Fruit fly (Drosophila melanogaster) whole organism, embryonic: Measurements from ENCODE around the gene CG17154.
A peak's percentile ranks its signal among the peaks of the same experiment; 100 is the strongest.

ENCODE experiments used
- Abd-B ChIP-seq: fragments of 200-800 bp; sonication (Bioruptor generic); optimal IDR thresholded peaks from 2 replicates; lab custom pipeline; 2018; ENCODE audit warnings: missing biosample characterization, mild to moderate bottlenecking, missing genetic modification characterization, moderate library complexity
- CG12104 ChIP-seq: fragments of 200-800 bp; sonication (Bioruptor generic); optimal IDR thresholded peaks from 3 replicates; lab custom pipeline; 2016; ENCODE audit warnings: missing biosample characterization, missing genetic modification characterization
- CG12155 ChIP-seq: fragments of 200-800 bp; sonication (Bioruptor generic); optimal IDR thresholded peaks from 3 replicates; lab custom pipeline; 2016; ENCODE audit warnings: missing biosample characterization, missing genetic modification characterization
- CG13296 ChIP-seq: fragments of 200-800 bp; sonication (Bioruptor generic); optimal IDR thresholded peaks from 3 replicates; lab custom pipeline; 2018; ENCODE audit warnings: missing biosample characterization, mild to moderate bottlenecking, missing genetic modification characterization
- CG14860 ChIP-seq: fragments of 200-800 bp; sonication (Bioruptor generic); IDR thresholded peaks from 3 replicates; pipeline ENCODE4 v1.3.6; 2022; ENCODE audit warnings: missing biosample characterization, missing genetic modification characterization; ENCODE audit not compliant: partially characterized antibody
- CG17385 ChIP-seq: fragments of 200-800 bp; sonication (Bioruptor generic); optimal IDR thresholded peaks from 3 replicates; lab custom pipeline; 2018; ENCODE audit warnings: missing biosample characterization, mild to moderate bottlenecking, missing genetic modification characterization
- CG17568 ChIP-seq: fragments of 200-800 bp; sonication (Bioruptor generic); optimal IDR thresholded peaks from 2 replicates; lab custom pipeline; 2018; ENCODE audit warnings: missing biosample characterization, mild to moderate bottlenecking, missing genetic modification characterization, moderate library complexity
- CG17829 ChIP-seq: fragments of 200-800 bp; optimal IDR thresholded peaks from 2 replicates; lab custom pipeline; 2019; ENCODE audit warnings: missing biosample characterization, mild to moderate bottlenecking, missing genetic modification characterization, moderate library complexity
- CG18619 ChIP-seq: fragments of 200-800 bp; sonication (Bioruptor generic); optimal IDR thresholded peaks from 3 replicates; lab custom pipeline; 2017; ENCODE audit warnings: missing biosample characterization, mild to moderate bottlenecking, missing genetic modification characterization
- CG2199 ChIP-seq: fragments of 200-800 bp; sonication (Bioruptor generic); IDR thresholded peaks from 3 replicates; pipeline ENCODE4 v1.3.6; 2022; ENCODE audit warnings: missing biosample characterization, missing genetic modification characterization
- CG2202 ChIP-seq: fragments of 200-800 bp; sonication (Bioruptor generic); optimal IDR thresholded peaks from 2 replicates; lab custom pipeline; 2018; ENCODE audit warnings: missing biosample characterization, mild to moderate bottlenecking, missing genetic modification characterization
- CG2712 ChIP-seq: fragments of 200-800 bp; optimal IDR thresholded peaks from 3 replicates; lab custom pipeline; 2019; ENCODE audit warnings: missing biosample characterization, mild to moderate bottlenecking, missing genetic modification characterization, moderate library complexity
- CG3726 ChIP-seq: fragments of 200-800 bp; sonication (Bioruptor generic); IDR thresholded peaks from 3 replicates; pipeline ENCODE4, ENCODE4 v1.3.6; 2022; ENCODE audit warnings: missing biosample characterization, missing genetic modification characterization
- CG4328 ChIP-seq: fragments of 200-800 bp; sonication (Bioruptor generic); optimal IDR thresholded peaks from 3 replicates; lab custom pipeline; 2017; ENCODE audit warnings: missing biosample characterization, missing genetic modification reagents, missing genetic modification characterization
- CG5245 ChIP-seq: fragments of 200-800 bp; sonication (Bioruptor generic); optimal IDR thresholded peaks from 3 replicates; lab custom pipeline; 2016; ENCODE audit warnings: missing biosample characterization, missing genetic modification characterization
- CG6654 ChIP-seq: fragments of 200-800 bp; sonication (Bioruptor generic); optimal IDR thresholded peaks from 2 replicates; lab custom pipeline; 2017; ENCODE audit warnings: missing biosample characterization, mild to moderate bottlenecking, missing genetic modification characterization
- CG6683 ChIP-seq: fragments of 200-800 bp; sonication (Bioruptor generic); optimal IDR thresholded peaks from 2 replicates; lab custom pipeline; 2017; ENCODE audit warnings: missing biosample characterization, mild to moderate bottlenecking, missing genetic modification characterization, missing genetic modification reagents
- CG6854 ChIP-seq: fragments of 200-800 bp; sonication (Bioruptor generic); optimal IDR thresholded peaks from 3 replicates; lab custom pipeline; 2017; ENCODE audit warnings: missing biosample characterization, mild to moderate bottlenecking, missing genetic modification characterization
- Chrac-16 ChIP-seq: fragments of 200-800 bp; sonication (Bioruptor generic); optimal IDR thresholded peaks from 3 replicates; lab custom pipeline; 2016; ENCODE audit warnings: missing biosample characterization, missing genetic modification characterization
- Dp ChIP-seq: fragments of 200-800 bp; sonication (Bioruptor generic); optimal IDR thresholded peaks from 2 replicates; lab custom pipeline; 2018; ENCODE audit warnings: missing biosample characterization, mild to moderate bottlenecking, missing genetic modification characterization, moderate library complexity
- Drgx ChIP-seq: fragments of 200-800 bp; sonication (Bioruptor generic); IDR thresholded peaks from 2 replicates; pipeline ENCODE4 v1.3.6; 2022; ENCODE audit warnings: missing biosample characterization, missing genetic modification characterization
- H15 ChIP-seq: fragments of 200-800 bp; sonication (Bioruptor generic); IDR thresholded peaks from 3 replicates; pipeline ENCODE4 v1.3.6; 2022; ENCODE audit warnings: missing biosample characterization, missing genetic modification characterization
- HHEX ChIP-seq: fragments of 200-800 bp; sonication (Bioruptor generic); optimal IDR thresholded peaks from 3 replicates; lab custom pipeline; 2017; ENCODE audit warnings: missing biosample characterization, mild to moderate bottlenecking, missing genetic modification characterization, missing genetic modification reagents
- MTF-1 ChIP-seq: fragments of 200-800 bp; sonication (Bioruptor generic); optimal IDR thresholded peaks from 2 replicates; lab custom pipeline; 2018; ENCODE audit warnings: missing biosample characterization, mild to moderate bottlenecking, missing genetic modification characterization, borderline replicate concordance
- Mes4 ChIP-seq: fragments of 200-800 bp; sonication (Bioruptor generic); optimal IDR thresholded peaks from 2 replicates; lab custom pipeline; 2016; ENCODE audit warnings: missing biosample characterization, missing genetic modification characterization
- Ptx1 ChIP-seq: fragments of 200-800 bp; sonication (Bioruptor generic); IDR thresholded peaks from 2 replicates; pipeline ENCODE4 v1.3.6; 2022; ENCODE audit warnings: missing biosample characterization, missing genetic modification characterization
- Ravus ChIP-seq: fragments of 200-800 bp; sonication (Bioruptor generic); IDR thresholded peaks from 2 replicates; pipeline ENCODE4 v1.3.6; 2022; ENCODE audit warnings: missing biosample characterization, missing genetic modification characterization
- Sry-β ChIP-seq: fragments of 200-800 bp; sonication (Bioruptor generic); optimal IDR thresholded peaks from 2 replicates; lab custom pipeline; 2018; ENCODE audit warnings: missing biosample characterization, mild to moderate bottlenecking, missing genetic modification characterization, moderate library complexity
- abd-A ChIP-seq: fragments of 200-800 bp; sonication (Bioruptor generic); optimal IDR thresholded peaks from 3 replicates; lab custom pipeline; 2019; ENCODE audit warnings: missing biosample characterization, mild to moderate bottlenecking, missing genetic modification characterization, moderate library complexity
- ase ChIP-seq: fragments of 200-800 bp; sonication (Bioruptor generic); IDR thresholded peaks from 3 replicates; pipeline ENCODE4 v1.3.6; 2022; ENCODE audit warnings: missing biosample characterization, missing genetic modification characterization
- bsh ChIP-seq, 2 experiments: fragments of 200-800 bp; sonication (Bioruptor generic); optimal IDR thresholded peaks; 2 replicates each; lab custom pipeline; 2017 to 2018; ENCODE audit warnings: mild to moderate bottlenecking in 2 of 2, missing biosample characterization in 2 of 2, missing genetic modification characterization in 2 of 2, moderate library complexity in 1 of 2
- btn ChIP-seq: fragments of 200-800 bp; sonication (Bioruptor generic); optimal IDR thresholded peaks from 2 replicates; lab custom pipeline; 2016; ENCODE audit warnings: missing biosample characterization, missing genetic modification characterization
- cg ChIP-seq: fragments of 200-800 bp; sonication (Bioruptor generic); optimal IDR thresholded peaks from 3 replicates; lab custom pipeline; 2019; ENCODE audit warnings: missing biosample characterization, mild to moderate bottlenecking, missing genetic modification characterization, moderate library complexity
- corto ChIP-seq: fragments of 200-800 bp; sonication (Bioruptor generic); optimal IDR thresholded peaks from 2 replicates; lab custom pipeline; 2016; ENCODE audit warnings: missing biosample characterization, mild to moderate bottlenecking, missing genetic modification characterization, moderate library complexity
- cwo ChIP-seq: fragments of 200-800 bp; sonication (Bioruptor generic); optimal IDR thresholded peaks from 3 replicates; lab custom pipeline; 2017; ENCODE audit warnings: missing biosample characterization, missing genetic modification characterization, mild to moderate bottlenecking, moderate library complexity, missing genetic modification reagents
- dmrt11E ChIP-seq: fragments of 200-800 bp; sonication (Bioruptor generic); optimal IDR thresholded peaks from 3 replicates; lab custom pipeline; 2018; ENCODE audit warnings: missing biosample characterization, mild to moderate bottlenecking, missing genetic modification characterization, moderate library complexity
- en ChIP-seq: fragments of 200-800 bp; sonication (Bioruptor generic); optimal IDR thresholded peaks from 2 replicates; lab custom pipeline; 2016; ENCODE audit warnings: missing biosample characterization, missing genetic modification characterization
- fd102C ChIP-seq: fragments of 200-800 bp; sonication (Bioruptor generic); optimal IDR thresholded peaks from 2 replicates; lab custom pipeline; 2018; ENCODE audit warnings: missing biosample characterization, mild to moderate bottlenecking, missing genetic modification characterization, moderate library complexity
- hkb ChIP-seq, 2 experiments: fragments of 200-800 bp in 1 of 2; fragments of >200 bp in 1 of 2; sonication (Bioruptor generic) in 1 of 2; IDR thresholded peaks in 1 of 2; optimal IDR thresholded peaks in 1 of 2; 2 replicates each; pipeline versions ENCODE4 v1.3.6 to Lab custom; 2017 to 2022; ENCODE audit warnings: missing biosample characterization in 1 of 2, missing genetic modification characterization in 1 of 2
- insv ChIP-seq, 2 experiments: fragments of 200-800 bp; sonication (Bioruptor generic); optimal IDR thresholded peaks; 3 replicates each; lab custom pipeline; 2016 to 2018; ENCODE audit warnings: missing biosample characterization in 2 of 2, missing genetic modification characterization in 2 of 2
- oc ChIP-seq: fragments of 200-800 bp; sonication (Bioruptor generic); optimal IDR thresholded peaks from 2 replicates; lab custom pipeline; 2018; ENCODE audit warnings: missing biosample characterization, mild to moderate bottlenecking, missing genetic modification characterization, moderate library complexity
- p53 ChIP-seq: fragments of 200-800 bp; sonication (Bioruptor generic); optimal IDR thresholded peaks from 2 replicates; lab custom pipeline; 2016; ENCODE audit warnings: missing biosample characterization, missing genetic modification characterization
- psq ChIP-seq: fragments of 200-800 bp; sonication (Bioruptor generic); optimal IDR thresholded peaks from 2 replicates; lab custom pipeline; 2017; ENCODE audit warnings: missing biosample characterization, missing genetic modification characterization
- shn ChIP-seq: fragments of 200-800 bp; sonication (Bioruptor generic); optimal IDR thresholded peaks from 3 replicates; lab custom pipeline; 2016; ENCODE audit warnings: missing biosample characterization, missing genetic modification characterization
- sim ChIP-seq: fragments of 200-800 bp; sonication (Bioruptor generic); IDR thresholded peaks from 2 replicates; pipeline ENCODE4 v1.3.6; 2022; ENCODE audit warnings: missing biosample characterization, missing genetic modification characterization
- tll ChIP-seq, 2 experiments: fragments of 200-800 bp in 1 of 2; fragments of >200 bp in 1 of 2; sonication (Bioruptor generic) in 1 of 2; optimal IDR thresholded peaks; 2 replicates each; lab custom pipeline; 2017 to 2019; ENCODE audit warnings: missing biosample characterization in 2 of 2, missing genetic modification characterization in 2 of 2, mild to moderate bottlenecking in 1 of 2, moderate library complexity in 1 of 2
- zfh2 ChIP-seq: fragments of 200-800 bp; sonication (Bioruptor generic); optimal IDR thresholded peaks from 2 replicates; lab custom pipeline; 2016; ENCODE audit warnings: missing biosample characterization, missing genetic modification characterization

Gene CG17154

DNA sequence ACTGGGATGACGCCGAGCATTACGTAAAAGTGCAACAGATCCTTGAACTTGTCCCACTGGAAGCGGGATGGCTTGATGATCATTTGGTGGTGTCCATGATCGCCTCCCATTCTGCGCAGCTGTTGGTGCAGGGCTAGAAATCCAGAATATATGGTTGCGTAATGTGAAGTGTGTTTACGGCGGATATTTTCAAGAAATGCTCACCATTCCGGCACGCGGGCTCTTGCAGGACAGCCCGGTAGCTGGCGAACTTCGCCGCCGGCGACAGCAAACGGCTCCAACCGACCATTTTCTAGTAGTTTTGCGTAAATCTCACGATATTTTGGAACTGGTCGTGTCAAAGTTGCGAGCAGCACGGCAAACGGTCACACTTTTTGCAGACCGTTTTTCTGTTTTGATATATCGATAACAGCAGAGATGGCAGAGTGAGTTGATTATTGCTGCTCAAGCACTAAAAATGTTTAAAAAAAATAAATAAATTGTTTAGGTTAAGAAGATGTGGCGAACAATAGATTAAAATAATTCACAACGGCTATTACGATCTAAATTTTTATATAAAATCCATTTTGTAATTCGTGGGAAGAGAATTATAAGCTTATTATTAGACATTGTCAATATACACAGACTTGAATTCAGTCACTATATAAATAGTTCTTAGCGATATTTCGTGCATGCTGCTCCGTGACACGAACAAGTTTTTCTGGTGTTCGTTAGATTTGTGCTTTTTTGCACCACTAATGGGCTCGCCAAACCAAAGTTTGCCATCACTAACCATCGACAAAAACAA, 49.9 kb downstream of the CG17154 start, which contains the start of the genes ND-SGDH and RhoGAP68F (continued):
- TF ChIP-seq CG17829 (tag; lab: Kevin White, UChicago) (peak; percentile 82), zfh2 (peak; percentile 86), MTF-1 (no peak), CG4328 (GFP tag; lab: Kevin White, UChicago) (peak; percentile 61), bsh (GFP tag; optimal IDR thresholded peaks at IDR 0.05; lab: Kevin White, UChicago) (peak in 1 of 2 experiments; percentile 57), Chrac-16 (peak; percentile 76), CG12155 (GFP tag; lab: Kevin White, UChicago) (peak; percentile 84), CG6854 (GFP tag; lab: Kevin White, UChicago) (no peak), oc (tag; lab: Kevin White, UChicago) (peak; percentile 29), CG12104 (GFP tag; lab: Kevin White, UChicago) (peak; percentile 69), CG17385 (GFP tag; lab: Kevin White, UChicago) (peak; percentile 66), Abd-B (GFP tag; lab: Kevin White, UChicago) (peak; percentile 90), CG2199 (GFP tag; lab: Robert Waterston, UW) (no peak), CG6683 (GFP tag; lab: Kevin White, UChicago) (peak; percentile 20), CG5245 (GFP tag; lab: Kevin White, UChicago) (peak; percentile 23), Ravus (GFP tag; lab: Robert Waterston, UW) (no peak), Ptx1 (GFP tag; lab: Robert Waterston, UW) (peak; percentile 80), H15 (GFP tag; lab: Robert Waterston, UW) (peak; percentile 44; the same call in 1 of the 3 replicates), insv (GFP tag; optimal IDR thresholded peaks at IDR 0.05; lab: Kevin White, UChicago) (peak in 1 of 2 experiments; percentile 20), sim (GFP tag; lab: Robert Waterston, UW) (no peak), btn (GFP tag; lab: Kevin White, UChicago) (no peak), CG3726 (no peak), HHEX (GFP tag; lab: Kevin White, UChicago) (peak; percentile 46), tll (GFP tag; optimal IDR thresholded peaks at IDR 0.05; lab: Kevin White, UChicago) (no peak), psq (peak; percentile 7), CG13296 (GFP tag; lab: Kevin White, UChicago) (peak; percentile 70), CG6654 (peak; percentile 36), CG17568 (GFP tag; lab: Kevin White, UChicago) (no peak), shn (GFP tag; lab: Kevin White, UChicago) (peak; percentile 69), hkb (optimal IDR thresholded peaks at IDR 0.05; lab: Kevin White, UChicago) (no peak), hkb (GFP tag; IDR thresholded peaks at IDR 0.05; lab: Robert Waterston, UW) (no peak; the same call in none of the 2 replicates), corto (GFP tag; lab: Kevin White, UChicago) (peak; percentile 71), CG18619 (GFP tag; lab: Kevin White, UChicago) (peak; percentile 41), cg (no peak), p53 (no peak), dmrt11E (tag; lab: Kevin White, UChicago) (peak; percentile 70), ase (0 out of 3 replicates have a peak, but pooled peaks have one; percentile 37), Mes4 (GFP tag; lab: Kevin White, UChicago) (peak; percentile 37), abd-A (tag; lab: Kevin White, UChicago) (no peak), CG14860 (peak; percentile 96), en (GFP tag; lab: Kevin White, UChicago) (peak; percentile 3), cwo (GFP tag; lab: Kevin White, UChicago) (peak; percentile 54), CG2712 (tag; lab: Kevin White, UChicago) (peak; percentile 84), Drgx (GFP tag; lab: Robert Waterston, UW) (peak; percentile 34; the same call in 1 of the 2 replicates), CG2202 (peak; percentile 21), Dp (GFP tag; lab: Kevin White, UChicago) (peak; percentile 8), fd102C (GFP tag; lab: Kevin White, UChicago) (no peak), Sry-β (GFP tag; lab: Kevin White, UChicago) (peak; percentile 78)
